Worm (Caenorhabditis elegans) whole organism, L2 larva: ENCODE data around the gene swt-2.

Experiments used
- C34F6.9 ChIP-seq: fragments of 150-350 bp; optimal IDR thresholded peaks from 2 replicates; lab custom pipeline; 2014; ENCODE audit warnings: missing biosample characterization, missing genetic modification characterization
- F13H6.1 ChIP-seq: sonication (generic microtip); optimal IDR thresholded peaks from 2 replicates; lab custom pipeline; 2016; ENCODE audit warnings: missing genetic modification characterization, missing compliant biosample characterization
- R02D3.7 ChIP-seq: fragments of 150-350 bp; optimal IDR thresholded peaks from 2 replicates; lab custom pipeline; 2014; ENCODE audit warnings: missing biosample characterization, missing genetic modification characterization
- Y55F3AM.14 ChIP-seq: fragments of 200-800 bp; sonication (Bioruptor generic); optimal IDR thresholded peaks from 2 replicates; lab custom pipeline; 2018; ENCODE audit warnings: mild to moderate bottlenecking, missing genetic modification characterization, missing compliant biosample characterization
- alr-1 ChIP-seq: fragments of 150-350 bp; optimal IDR thresholded peaks from 2 replicates; lab custom pipeline; 2014; ENCODE audit warnings: missing biosample characterization, missing genetic modification characterization
- aly-2 ChIP-seq: fragments of 150-350 bp; optimal IDR thresholded peaks from 2 replicates; lab custom pipeline; 2014; ENCODE audit warnings: missing biosample characterization, missing genetic modification characterization
- ama-1 ChIP-seq: fragments of 150-350 bp; optimal IDR thresholded peaks from 2 replicates; lab custom pipeline; 2018; ENCODE audit warnings: inconsistent platforms
- blmp-1 ChIP-seq: sonication (generic microtip); optimal IDR thresholded peaks from 2 replicates; lab custom pipeline; 2017; ENCODE audit warnings: missing genetic modification characterization, mild to moderate bottlenecking, missing compliant biosample characterization, antibody characterized with exemption, moderate library complexity; ENCODE audit not compliant: insufficient read depth
- ceh-82 ChIP-seq: fragments of 150-350 bp; optimal IDR thresholded peaks from 2 replicates; lab custom pipeline; 2014; ENCODE audit warnings: missing biosample characterization, missing genetic modification characterization
- crh-2 ChIP-seq: sonication (generic microtip); optimal IDR thresholded peaks from 2 replicates; lab custom pipeline; 2017; ENCODE audit warnings: missing biosample characterization, missing genetic modification characterization
- dmd-4 ChIP-seq: sonication (generic microtip); optimal IDR thresholded peaks from 2 replicates; lab custom pipeline; 2017; ENCODE audit warnings: missing biosample characterization, missing genetic modification characterization
- elt-3 ChIP-seq: sonication (generic microtip); optimal IDR thresholded peaks from 2 replicates; lab custom pipeline; 2017; ENCODE audit warnings: missing biosample characterization, missing genetic modification characterization
- fos-1 ChIP-seq: fragments of 150-350 bp; optimal IDR thresholded peaks from 2 replicates; lab custom pipeline; 2014; ENCODE audit warnings: missing biosample characterization, missing genetic modification characterization
- gmeb-1 ChIP-seq: fragments of 150-350 bp; optimal IDR thresholded peaks from 2 replicates; lab custom pipeline; 2014; ENCODE audit warnings: missing biosample characterization, missing genetic modification characterization
- lin-11 ChIP-seq: fragments of 150-350 bp; sonication (generic microtip); optimal IDR thresholded peaks from 2 replicates; lab custom pipeline; 2014; ENCODE audit warnings: missing biosample characterization, missing genetic modification characterization, inconsistent platforms, mixed read lengths
- lin-13 ChIP-seq: fragments of 150-350 bp; optimal IDR thresholded peaks from 2 replicates; lab custom pipeline; 2014; ENCODE audit warnings: missing biosample characterization, missing genetic modification reagents, missing genetic modification characterization
- lin-39 ChIP-seq: fragments of 150-350 bp; optimal IDR thresholded peaks from 2 replicates; lab custom pipeline; 2014; ENCODE audit warnings: missing biosample characterization, missing genetic modification reagents, missing genetic modification characterization
- mab-5 ChIP-seq: fragments of 150-350 bp; optimal IDR thresholded peaks from 2 replicates; lab custom pipeline; 2014; ENCODE audit warnings: missing biosample characterization, missing genetic modification characterization
- mdl-1 ChIP-seq, 2 experiments: fragments of 150-350 bp in 1 of 2; sonication (generic microtip) in 1 of 2; optimal IDR thresholded peaks; 2 replicates each; lab custom pipeline; 2017; ENCODE audit warnings: missing biosample characterization in 2 of 2, missing genetic modification characterization in 2 of 2
- nhr-10 ChIP-seq: sonication (generic microtip); optimal IDR thresholded peaks from 2 replicates; lab custom pipeline; 2017; ENCODE audit warnings: missing biosample characterization, missing genetic modification characterization
- nhr-12 ChIP-seq: fragments of 150-350 bp; optimal IDR thresholded peaks from 2 replicates; lab custom pipeline; 2014; ENCODE audit warnings: missing biosample characterization, missing genetic modification characterization
- nhr-129 ChIP-seq: fragments of 150-350 bp; optimal IDR thresholded peaks from 2 replicates; lab custom pipeline; 2014; ENCODE audit warnings: missing biosample characterization, missing genetic modification characterization
- nhr-21 ChIP-seq: fragments of 150-350 bp; optimal IDR thresholded peaks from 2 replicates; lab custom pipeline; 2014; ENCODE audit warnings: missing biosample characterization, missing genetic modification characterization
- nhr-23 ChIP-seq: fragments of 150-350 bp; optimal IDR thresholded peaks from 2 replicates; lab custom pipeline; 2014; ENCODE audit warnings: missing biosample characterization, missing genetic modification reagents, missing genetic modification characterization
- nhr-237 ChIP-seq: fragments of 150-350 bp; optimal IDR thresholded peaks from 2 replicates; lab custom pipeline; 2014; ENCODE audit warnings: missing biosample characterization, missing genetic modification characterization
- nhr-25 ChIP-seq: fragments of 150-350 bp; sonication (generic microtip); optimal IDR thresholded peaks from 3 replicates; lab custom pipeline; 2014; ENCODE audit warnings: missing biosample characterization, missing genetic modification characterization
- nhr-6 ChIP-seq: fragments of 150-350 bp; optimal IDR thresholded peaks from 2 replicates; lab custom pipeline; 2014; ENCODE audit warnings: missing biosample characterization, missing genetic modification characterization
- skn-1 ChIP-seq: sonication (generic microtip); optimal IDR thresholded peaks from 2 replicates; lab custom pipeline; 2017; ENCODE audit warnings: missing biosample characterization, missing genetic modification characterization
- sma-9 ChIP-seq, 2 experiments: fragments of 150-350 bp in 1 of 2; sonication (generic microtip) in 1 of 2; optimal IDR thresholded peaks; 2 replicates each; lab custom pipeline; 2014 to 2016; ENCODE audit warnings: missing genetic modification characterization in 2 of 2, mild to moderate bottlenecking in 1 of 2, missing biosample characterization in 1 of 2, missing compliant biosample characterization in 1 of 2, missing genetic modification reagents in 1 of 2, moderate library complexity in 1 of 2
- snpc-4 ChIP-seq: fragments of 150-350 bp; optimal IDR thresholded peaks from 2 replicates; lab custom pipeline; 2014; ENCODE audit warnings: missing biosample characterization, missing genetic modification characterization
- unc-39 ChIP-seq: fragments of 150-350 bp; optimal IDR thresholded peaks from 2 replicates; lab custom pipeline; 2014; ENCODE audit warnings: missing biosample characterization, missing genetic modification characterization
- unc-55 ChIP-seq: fragments of 150-350 bp; sonication (generic microtip); optimal IDR thresholded peaks from 3 replicates; lab custom pipeline; 2014; ENCODE audit warnings: missing biosample characterization, missing genetic modification reagents, missing genetic modification characterization
- unc-62 ChIP-seq: fragments of 150-350 bp; optimal IDR thresholded peaks from 2 replicates; lab custom pipeline; 2014; ENCODE audit warnings: missing biosample characterization, missing genetic modification reagents, missing genetic modification characterization
- zag-1 ChIP-seq: fragments of 150-350 bp; optimal IDR thresholded peaks from 2 replicates; lab custom pipeline; 2014; ENCODE audit warnings: missing biosample characterization, missing genetic modification characterization
- ztf-1 ChIP-seq: fragments of 200-800 bp; sonication (Bioruptor generic); conservative IDR thresholded peaks from 2 replicates; pipeline ENCODE4 v1.3.6; 2022; ENCODE audit warnings: missing genetic modification characterization, missing compliant biosample characterization
- ztf-11 ChIP-seq: sonication (generic microtip); optimal IDR thresholded peaks from 2 replicates; lab custom pipeline; 2017; ENCODE audit warnings: missing biosample characterization, missing genetic modification characterization

The swt-2 gene

DNA sequence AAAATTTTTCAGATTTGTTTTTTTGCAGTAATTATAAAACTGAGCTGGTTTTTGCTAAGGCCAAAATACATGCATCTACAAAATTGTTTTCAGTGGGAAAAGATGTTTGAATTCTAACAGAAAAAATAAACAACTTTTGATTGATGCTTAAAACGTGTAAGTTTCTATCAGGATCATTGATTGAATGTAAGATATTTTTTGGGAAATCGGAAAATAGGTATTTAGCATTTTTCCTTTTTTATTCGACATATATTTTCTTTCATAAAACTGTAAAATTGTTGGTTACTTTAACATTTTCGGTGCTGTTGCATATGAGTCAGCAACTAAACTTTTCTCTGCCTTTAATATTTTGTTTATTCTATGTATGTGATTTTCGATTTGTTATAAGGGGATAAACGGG is 5.5 kb upstream of the swt-2 start, which contains the start of gene C54F6.20:
TSS of gene C54F6.20 (plus strand) at position 301 of the 400 bp plus-strand sequence.
- TF ChIP-seq blmp-1 (tag; lab: Kevin White, UChicago) (no peak), nhr-23 (no peak), alr-1 (tag; lab: Kevin White, UChicago) (no peak), ceh-82 (no peak), lin-39 (tag; lab: Kevin White, UChicago) (no peak), mab-5 (tag; lab: Kevin White, UChicago) (no peak), snpc-4 (tag; lab: Kevin White, UChicago) (no peak), crh-2 (no peak), nhr-129 (no peak), unc-39 (tag; lab: Kevin White, UChicago) (no peak), nhr-12 (tag; lab: Kevin White, UChicago) (no peak), Y55F3AM.14 (GFP tag; lab: Kevin White, UChicago) (no peak)

DNA sequence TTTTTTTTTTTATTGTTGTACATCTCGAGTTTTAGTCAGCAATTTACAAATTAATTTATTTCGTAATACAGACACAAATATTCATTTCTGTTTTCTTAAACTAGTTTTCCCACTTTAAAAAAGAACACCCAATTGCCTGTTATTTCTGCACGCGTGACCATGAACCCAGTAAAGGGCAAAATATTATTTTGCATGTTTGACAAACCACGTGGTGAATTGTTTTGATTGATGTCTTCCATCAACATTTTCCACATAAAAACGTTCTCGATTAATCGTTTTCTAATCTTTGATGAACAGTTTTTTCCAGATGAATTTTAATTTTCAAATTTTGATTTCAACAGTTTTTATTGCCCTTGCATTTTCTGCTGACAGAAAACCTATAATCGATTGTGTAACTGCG is 4.2 kb upstream of the swt-2 start, which contains the start of gene C54F6.18:
TSS of gene C54F6.18 (plus strand) at position 301 of the 400 bp plus-strand sequence.
- TF ChIP-seq C34F6.9 (tag; lab: Kevin White, UChicago) = no peak

DNA sequence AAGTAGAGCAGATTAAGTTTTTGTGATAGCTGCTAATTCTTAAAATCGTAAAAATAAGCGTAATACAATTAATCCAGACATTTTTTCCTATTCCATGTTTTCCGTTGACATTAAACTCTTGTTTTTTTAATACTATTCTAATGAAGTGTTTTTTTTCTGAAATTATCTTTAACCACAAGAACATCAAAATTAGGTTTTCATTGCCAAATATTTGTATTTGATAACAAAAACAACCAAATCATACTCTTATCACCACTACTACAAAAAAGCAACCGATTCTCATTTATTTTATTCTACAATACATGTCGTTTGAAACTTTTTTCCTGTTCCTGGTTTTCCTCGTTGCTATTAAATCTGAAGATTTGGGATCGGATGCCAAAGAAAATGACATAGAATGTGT is 2.8 kb upstream of the swt-2 start, which contains the start of gene C54F6.17:
TSS of gene C54F6.17 (plus strand) at position 301 of the 400 bp plus-strand sequence.
- TF ChIP-seq nhr-12 (tag; lab: Kevin White, UChicago) = no peak
- no peak for TF ChIP-seq ama-1 (lab: Kevin White, UChicago)
- no peak for TF ChIP-seq unc-62 (GFP tag; lab: Kevin White, UChicago)
- TF ChIP-seq fos-1 = no peak
- no peak for TF ChIP-seq nhr-237 (tag; lab: Kevin White, UChicago)
- no peak for TF ChIP-seq ceh-82
- TF ChIP-seq skn-1 (tag; lab: Kevin White, UChicago) = no peak
- no peak for TF ChIP-seq aly-2 (tag; lab: Kevin White, UChicago)
- no peak for TF ChIP-seq nhr-21 (tag; lab: Kevin White, UChicago)
- TF ChIP-seq lin-11 = no peak
- TF ChIP-seq crh-2 = no peak
- TF ChIP-seq nhr-10 (tag; lab: Kevin White, UChicago) = no peak

DNA sequence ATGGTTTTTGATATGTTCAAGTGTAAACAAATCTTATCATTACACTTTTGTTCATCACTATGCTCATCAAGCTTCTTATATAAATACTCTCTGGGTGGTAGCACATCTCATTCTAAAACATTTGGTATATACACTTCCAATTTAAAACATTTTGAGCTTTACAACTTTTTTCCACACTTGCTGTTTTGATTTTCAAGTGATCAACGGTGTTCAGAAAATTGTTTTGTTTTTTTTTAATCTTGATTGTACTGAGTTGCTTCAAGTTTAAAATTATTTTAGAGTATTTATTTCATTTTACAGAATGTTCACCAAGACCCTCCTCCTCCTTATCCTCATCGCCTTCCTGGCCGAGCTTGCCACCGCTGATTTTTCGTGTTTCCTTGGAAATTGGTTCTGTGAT is 1.1 kb upstream of the swt-2 start, which contains the start of gene C54F6.5:
TSS of gene C54F6.5 (plus strand) at position 301 of the 400 bp plus-strand sequence.
- TF ChIP-seq snpc-4 (tag; lab: Kevin White, UChicago) (no peak), nhr-237 (tag; lab: Kevin White, UChicago) (no peak), dmd-4 (tag; lab: Kevin White, UChicago) (no peak), unc-62 (GFP tag; lab: Kevin White, UChicago) (no peak), lin-13 (no peak), R02D3.7 (tag; lab: Kevin White, UChicago) (no peak), unc-55 (GFP tag; lab: Kevin White, UChicago) (no peak), ama-1 (lab: Kevin White, UChicago) (no peak), nhr-12 (tag; lab: Kevin White, UChicago) (no peak)
- TF ChIP-seq, all 48 proteins: peak for 0

DNA sequence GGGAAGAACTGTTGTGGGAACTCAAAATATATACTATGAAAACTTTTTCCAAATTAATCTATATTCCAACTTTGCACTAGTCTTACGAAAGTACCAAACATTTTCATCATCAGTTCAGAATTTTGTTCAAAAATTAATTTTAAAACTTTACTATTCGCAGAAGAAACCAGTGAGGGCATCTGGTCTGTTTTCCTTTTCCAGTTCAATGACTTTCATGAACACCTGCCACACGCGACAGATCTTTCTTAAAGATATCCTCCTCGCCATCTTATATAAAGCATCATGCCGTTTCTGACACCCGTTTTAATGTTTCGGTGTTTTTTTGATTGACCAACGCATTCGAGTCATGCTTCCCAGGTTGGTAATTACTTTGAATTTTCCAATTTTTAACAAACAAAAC is 3.0 kb downstream of the swt-2 start, which contains the start of gene C54F6.3:
TSS of gene C54F6.3 (plus strand) at position 301 of the 400 bp plus-strand sequence.
- no peak for TF ChIP-seq sma-9 (GFP tag; optimal IDR thresholded peaks at IDR 0.05; lab: Kevin White, UChicago)
- no peak for TF ChIP-seq sma-9 (tag; optimal IDR thresholded peaks at IDR 0.05; lab: Kevin White, UChicago)
- no peak for TF ChIP-seq crh-2
- TF ChIP-seq gmeb-1 (tag; lab: Kevin White, UChicago) = no peak
- TF ChIP-seq nhr-6 (tag; lab: Kevin White, UChicago) = no peak
- TF ChIP-seq R02D3.7 (tag; lab: Kevin White, UChicago) = no peak
- TF ChIP-seq elt-3 (tag; lab: Kevin White, UChicago) = no peak
- no peak for TF ChIP-seq unc-39 (tag; lab: Kevin White, UChicago)
- no peak for TF ChIP-seq lin-39 (tag; lab: Kevin White, UChicago)
- no peak for TF ChIP-seq Y55F3AM.14 (GFP tag; lab: Kevin White, UChicago)
- TF ChIP-seq mdl-1 (tag; optimal IDR thresholded peaks at IDR 0.05; lab: Kevin White, UChicago) = no peak
- no peak for TF ChIP-seq ama-1 (lab: Kevin White, UChicago)
- no peak for TF ChIP-seq zag-1
- no peak for TF ChIP-seq F13H6.1 (tag; lab: Kevin White, UChicago)
- no peak for TF ChIP-seq ztf-11 (tag; lab: Kevin White, UChicago)
- TF ChIP-seq ztf-1 (GFP tag; lab: Robert Waterston, UW) = no peak
- no peak for TF ChIP-seq nhr-25 (tag; lab: Kevin White, UChicago)
- TF ChIP-seq dmd-4 (tag; lab: Kevin White, UChicago) = no peak
